Fruit fly (Drosophila melanogaster): ENCODE data around the gene CG46320.

- no peak for TF ChIP-seq Sin3A (optimal IDR thresholded peaks at IDR 0.05)
- TF ChIP-seq psq (optimal IDR thresholded peaks at IDR 0.05) = no peak
- no peak for TF ChIP-seq ttk (optimal IDR thresholded peaks at IDR 0.05)
These were observed 89.1 kb downstream of the CG46320 start, which contains the start of gene Usp47 for dm6 chr3L:5752903-5753604.
